Worm (Caenorhabditis elegans) whole organism, young adult: ENCODE data around the gene sri-62.
"Not testable (repeated sequence)": the region's sequence is repeated elsewhere in the genome, so short reads cannot be mapped to it uniquely, and the experiment has no call there.

ENCODE experiments used
- C06A6.2 ChIP-seq: fragments of 200-800 bp; sonication (Bioruptor generic); conservative IDR thresholded peaks from 2 replicates; pipeline ENCODE4 v1.3.6; 2022; ENCODE audit warnings: missing genetic modification characterization, missing compliant biosample characterization
- F23B12.7 ChIP-seq: sonication (generic microtip); optimal IDR thresholded peaks from 2 replicates; lab custom pipeline; 2017; ENCODE audit warnings: missing genetic modification characterization, mild to moderate bottlenecking, missing compliant biosample characterization, antibody characterized with exemption, moderate library complexity; ENCODE audit not compliant: insufficient read depth
- F57C9.4 ChIP-seq: sonication (generic microtip); optimal IDR thresholded peaks from 2 replicates; lab custom pipeline; 2017; ENCODE audit warnings: mild to moderate bottlenecking, missing genetic modification characterization, missing compliant biosample characterization
- K12H6.12 ChIP-seq: fragments of 200-800 bp; sonication (Bioruptor generic); optimal IDR thresholded peaks from 2 replicates; lab custom pipeline; 2018; ENCODE audit warnings: mild to moderate bottlenecking, missing genetic modification characterization, missing compliant biosample characterization
- Y53F4B.3 ChIP-seq: fragments of 200-800 bp; sonication (Bioruptor generic); IDR thresholded peaks from 2 replicates; pipeline ENCODE4 v1.3.6; 2022; ENCODE audit warnings: missing genetic modification reagents, missing genetic modification characterization, missing compliant biosample characterization
- Y56A3A.18 ChIP-seq: fragments of 200-800 bp; sonication (Bioruptor generic); IDR thresholded peaks from 2 replicates; pipeline ENCODE4 v1.3.6; 2022; ENCODE audit warnings: missing genetic modification reagents, missing genetic modification characterization, missing compliant biosample characterization
- ama-1 ChIP-seq, 3 experiments: fragments of 150-350 bp in 1 of 3; sonication (generic microtip) in 2 of 3; optimal IDR thresholded peaks; 2 replicates each; lab custom pipeline; 2014 to 2018; ENCODE audit warnings: missing biosample characterization in 2 of 3, missing genetic modification characterization in 2 of 3, missing genetic modification reagents in 2 of 3
- aptf-3 ChIP-seq: fragments of 200-800 bp; sonication (Bioruptor generic); IDR thresholded peaks from 2 replicates; pipeline ENCODE4 v1.3.6; 2022; ENCODE audit warnings: missing genetic modification characterization, missing compliant biosample characterization
- athp-1 ChIP-seq: sonication (generic microtip); optimal IDR thresholded peaks from 2 replicates; lab custom pipeline; 2017; ENCODE audit warnings: mild to moderate bottlenecking, missing genetic modification characterization, missing compliant biosample characterization
- bed-1 ChIP-seq: fragments of 200-800 bp; sonication (Bioruptor generic); IDR thresholded peaks from 2 replicates; pipeline ENCODE4 v1.3.6; 2022; ENCODE audit warnings: missing genetic modification reagents, missing genetic modification characterization, missing compliant biosample characterization
- bed-2 ChIP-seq: fragments of 200-800 bp; sonication (Bioruptor generic); IDR thresholded peaks from 2 replicates; pipeline ENCODE4 v1.3.6; 2022; ENCODE audit warnings: missing genetic modification reagents, missing genetic modification characterization, missing compliant biosample characterization
- cebp-1 ChIP-seq, 2 experiments: fragments of 200-800 bp in 1 of 2; sonication (Bioruptor generic) in 1 of 2; sonication (generic microtip) in 1 of 2; IDR thresholded peaks in 1 of 2; optimal IDR thresholded peaks in 1 of 2; 2 replicates each; pipeline versions ENCODE4 v1.3.6 to Lab custom; 2017 to 2022; ENCODE audit warnings: missing compliant biosample characterization in 2 of 2, missing genetic modification characterization in 2 of 2, mild to moderate bottlenecking in 1 of 2, missing genetic modification reagents in 1 of 2, moderate library complexity in 1 of 2
- die-1 ChIP-seq: sonication (generic microtip); optimal IDR thresholded peaks from 2 replicates; lab custom pipeline; 2016; ENCODE audit warnings: missing genotype, mild to moderate bottlenecking, missing genetic modification characterization, missing compliant biosample characterization
- egl-18 ChIP-seq: fragments of 200-800 bp; sonication (Bioruptor generic); IDR thresholded peaks from 2 replicates; pipeline ENCODE4 v1.3.6; 2022; ENCODE audit warnings: missing genetic modification reagents, missing genetic modification characterization, missing compliant biosample characterization
- egrh-3 ChIP-seq: fragments of 200-800 bp; sonication (Bioruptor generic); IDR thresholded peaks from 2 replicates; pipeline ENCODE4 v1.3.6; 2022; ENCODE audit warnings: missing genetic modification reagents, missing genetic modification characterization, missing compliant biosample characterization
- ekl-4 ChIP-seq: fragments of 200-800 bp; sonication (Bioruptor generic); IDR thresholded peaks from 2 replicates; pipeline ENCODE4 v1.3.6; 2022; ENCODE audit warnings: missing genetic modification reagents, missing genetic modification characterization, missing compliant biosample characterization
- fkh-3 ChIP-seq: sonication (generic microtip); optimal IDR thresholded peaks from 2 replicates; lab custom pipeline; 2016; ENCODE audit warnings: mild to moderate bottlenecking, missing genetic modification characterization, missing compliant biosample characterization
- hrde-1 ChIP-seq: sonication (generic microtip); optimal IDR thresholded peaks from 2 replicates; lab custom pipeline; 2016; ENCODE audit warnings: missing genetic modification characterization, mild to moderate bottlenecking, missing compliant biosample characterization, moderate library complexity, missing genotype, missing genetic modification reagents, borderline replicate concordance
- let-607 ChIP-seq, 2 experiments: fragments of 200-800 bp in 1 of 2; sonication (Bioruptor generic) in 1 of 2; sonication (generic microtip) in 1 of 2; optimal IDR thresholded peaks; 2 replicates each; lab custom pipeline; 2016 to 2018; ENCODE audit warnings: mild to moderate bottlenecking in 2 of 2, missing compliant biosample characterization in 2 of 2, missing genetic modification characterization in 2 of 2, moderate library complexity in 2 of 2, missing genotype in 1 of 2
- lir-1 ChIP-seq: fragments of 200-800 bp; sonication (Bioruptor generic); conservative IDR thresholded peaks from 2 replicates; pipeline ENCODE4 v1.3.6; 2022; ENCODE audit warnings: missing genetic modification reagents, missing genetic modification characterization, missing compliant biosample characterization
- lsy-27 ChIP-seq: sonication (generic microtip); optimal IDR thresholded peaks from 2 replicates; lab custom pipeline; 2017; ENCODE audit warnings: missing genetic modification characterization, mild to moderate bottlenecking, missing compliant biosample characterization, antibody characterized with exemption, missing genotype, borderline replicate concordance; ENCODE audit not compliant: insufficient read depth
- mcd-1 ChIP-seq: fragments of 200-800 bp; sonication (Bioruptor generic); IDR thresholded peaks from 2 replicates; pipeline ENCODE4 v1.3.6; 2022; ENCODE audit warnings: missing genetic modification reagents, missing genetic modification characterization, missing compliant biosample characterization
- nfyb-1 ChIP-seq: fragments of 200-800 bp; sonication (Bioruptor generic); IDR thresholded peaks from 2 replicates; pipeline ENCODE4 v1.3.6; 2022; ENCODE audit warnings: missing genetic modification reagents, missing genetic modification characterization, missing compliant biosample characterization
- nhr-90 ChIP-seq: sonication (generic microtip); optimal IDR thresholded peaks from 2 replicates; lab custom pipeline; 2016; ENCODE audit warnings: missing genotype, mild to moderate bottlenecking, missing genetic modification characterization, missing compliant biosample characterization
- snpc-3.4 ChIP-seq: sonication (generic microtip); optimal IDR thresholded peaks from 2 replicates; lab custom pipeline; 2017; ENCODE audit warnings: missing genetic modification characterization, mild to moderate bottlenecking, missing compliant biosample characterization, antibody characterized with exemption, moderate library complexity, missing genotype, missing genetic modification reagents
- snpc-4 ChIP-seq, 5 experiments: fragments of 150-350 bp in 1 of 5; sonication (generic microtip) in 4 of 5; optimal IDR thresholded peaks; 2 replicates each; lab custom pipeline; 2014 to 2018; ENCODE audit warnings: missing genetic modification characterization in 5 of 5, missing biosample characterization in 3 of 5, antibody characterized with exemption in 2 of 5, mild to moderate bottlenecking in 2 of 5, missing compliant biosample characterization in 2 of 5, missing genotype in 2 of 5, moderate library complexity in 2 of 5, missing genetic modification reagents in 1 of 5
- somi-1 ChIP-seq: fragments of 200-800 bp; sonication (Bioruptor generic); optimal IDR thresholded peaks from 2 replicates; lab custom pipeline; 2018; ENCODE audit warnings: mild to moderate bottlenecking, missing genetic modification characterization, missing compliant biosample characterization
- zim-3 ChIP-seq: sonication (generic microtip); optimal IDR thresholded peaks from 2 replicates; lab custom pipeline; 2017; ENCODE audit warnings: mild to moderate bottlenecking, missing genetic modification characterization, moderate library complexity, missing compliant biosample characterization
- ztf-25 ChIP-seq: fragments of 200-800 bp; sonication (Bioruptor generic); IDR thresholded peaks from 2 replicates; pipeline ENCODE4 v1.3.6; 2022; ENCODE audit warnings: missing genetic modification reagents, missing genetic modification characterization, missing compliant biosample characterization
- ztf-3 ChIP-seq: fragments of 200-800 bp; sonication (Bioruptor generic); optimal IDR thresholded peaks from 2 replicates; lab custom pipeline; 2018; ENCODE audit warnings: mild to moderate bottlenecking, missing genetic modification characterization, missing compliant biosample characterization

Gene sri-62

ce11 chrII:2700229-2700628 lies 2.0 kb upstream of the sri-62 start, which contains the start of gene sri-61:
sri-61 (minus strand) TSS chrII:2700329.
- TF ChIP-seq C06A6.2 (GFP tag; lab: Robert Waterston, UW) (no peak), ekl-4 (GFP tag; lab: Robert Waterston, UW) (no peak), lir-1 (GFP tag; lab: Robert Waterston, UW) (no peak), ztf-25 (GFP tag; lab: Robert Waterston, UW) (no peak)

- TF ChIP-seq cebp-1 (GFP tag; IDR thresholded peaks at IDR 0.05; lab: Robert Waterston, UW) (no peak), cebp-1 (tag; optimal IDR thresholded peaks at IDR 0.05; lab: Kevin White, UChicago) (no peak), snpc-3.4 (no peak), egl-18 (no peak), athp-1 (tag; lab: Kevin White, UChicago) (no peak), Y53F4B.3 (no peak), aptf-3 (GFP tag; lab: Robert Waterston, UW) (no peak), ztf-25 (GFP tag; lab: Robert Waterston, UW) (no peak), ekl-4 (GFP tag; lab: Robert Waterston, UW) (no peak)
Observed at ce11 chrII:2695079-2695478, 3.2 kb downstream of the sri-62 start.

- TF ChIP-seq athp-1 (tag; lab: Kevin White, UChicago): no peak
- no peak for TF ChIP-seq let-607 (tag; optimal IDR thresholded peaks at IDR 0.05; lab: Kevin White, UChicago)
- no peak for TF ChIP-seq zim-3 (tag; lab: Kevin White, UChicago)
- TF ChIP-seq F23B12.7: no peak
- TF ChIP-seq, all 124 proteins: peak for 0
Observed at ce11 chrII:2692476-2692875, 5.8 kb downstream of the sri-62 start, which contains the start of gene set-11. set-11 (minus strand) TSS chrII:2692576.

ce11 chrII:2690080-2690479 lies 8.2 kb downstream of the sri-62 start, which contains the start of gene nspf-3:
nspf-3 (minus strand) TSS chrII:2690180.
- no peak for TF ChIP-seq nhr-90 (tag; lab: Kevin White, UChicago)
- TF ChIP-seq snpc-4 (GFP tag; optimal IDR thresholded peaks at IDR 0.05; lab: Kevin White, UChicago): no peak
- no peak for TF ChIP-seq snpc-4 (tag; optimal IDR thresholded peaks at IDR 0.05; lab: Kevin White, UChicago)
- TF ChIP-seq die-1 (tag; lab: Kevin White, UChicago): no peak
- no peak for TF ChIP-seq Y56A3A.18 (GFP tag; lab: Robert Waterston, UW)
- no peak for TF ChIP-seq bed-2 (GFP tag; lab: Robert Waterston, UW)
- TF ChIP-seq egrh-3: no peak
- TF ChIP-seq somi-1 (GFP tag; lab: Kevin White, UChicago): no peak
- TF ChIP-seq ztf-3 (GFP tag; lab: Kevin White, UChicago): no peak
- TF ChIP-seq K12H6.12 (tag; lab: Kevin White, UChicago): no peak
- no peak for TF ChIP-seq hrde-1
- no peak for TF ChIP-seq bed-1
- no peak for TF ChIP-seq ama-1 (optimal IDR thresholded peaks at IDR 0.05; lab: Kevin White, UChicago)
- TF ChIP-seq ama-1 (GFP tag; optimal IDR thresholded peaks at IDR 0.05; lab: Kevin White, UChicago): no peak
- no peak for TF ChIP-seq lsy-27 (tag; lab: Kevin White, UChicago)
- no peak for TF ChIP-seq F57C9.4
- no peak for TF ChIP-seq nfyb-1

ce11 chrII:2688616-2689015 lies 9.7 kb downstream of the sri-62 start, which contains the start of gene nspf-2:
nspf-2 (plus strand) TSS chrII:2688916.
- TF ChIP-seq fkh-3; mcd-1 (GFP tag; lab: Robert Waterston, UW); let-607 (tag; optimal IDR thresholded peaks at IDR 0.05; lab: Kevin White, UChicago): not testable (repeated sequence)
- TF ChIP-seq, all 124 proteins: peak for 0; not testable (repeated sequence) for 124
